Fruit fly (Drosophila melanogaster) Kc167 (cell line): Measurements from ENCODE around the gene CG7695.

ENCODE experiments used
- Myc ChIP-seq: fragments of >200 bp; optimal IDR thresholded peaks from 2 replicates; lab custom pipeline; 2017; ENCODE audit warnings: missing external identifiers
- Sin3A ChIP-seq: fragments of >200 bp; optimal IDR thresholded peaks from 2 replicates; lab custom pipeline; 2018; ENCODE audit warnings: missing external identifiers
- h ChIP-seq: fragments of >200 bp; optimal IDR thresholded peaks from 3 replicates; lab custom pipeline; 2018; ENCODE audit warnings: missing external identifiers
- insv ChIP-seq: fragments of >200 bp; optimal IDR thresholded peaks from 3 replicates; lab custom pipeline; 2018; ENCODE audit warnings: missing external identifiers
- psq ChIP-seq: fragments of >200 bp; optimal IDR thresholded peaks from 2 replicates; lab custom pipeline; 2017; ENCODE audit warnings: missing external identifiers
- ttk ChIP-seq: sonication (Bioruptor generic); optimal IDR thresholded peaks from 2 replicates; lab custom pipeline; 2017; ENCODE audit warnings: missing external identifiers

Gene CG7695

DNA sequence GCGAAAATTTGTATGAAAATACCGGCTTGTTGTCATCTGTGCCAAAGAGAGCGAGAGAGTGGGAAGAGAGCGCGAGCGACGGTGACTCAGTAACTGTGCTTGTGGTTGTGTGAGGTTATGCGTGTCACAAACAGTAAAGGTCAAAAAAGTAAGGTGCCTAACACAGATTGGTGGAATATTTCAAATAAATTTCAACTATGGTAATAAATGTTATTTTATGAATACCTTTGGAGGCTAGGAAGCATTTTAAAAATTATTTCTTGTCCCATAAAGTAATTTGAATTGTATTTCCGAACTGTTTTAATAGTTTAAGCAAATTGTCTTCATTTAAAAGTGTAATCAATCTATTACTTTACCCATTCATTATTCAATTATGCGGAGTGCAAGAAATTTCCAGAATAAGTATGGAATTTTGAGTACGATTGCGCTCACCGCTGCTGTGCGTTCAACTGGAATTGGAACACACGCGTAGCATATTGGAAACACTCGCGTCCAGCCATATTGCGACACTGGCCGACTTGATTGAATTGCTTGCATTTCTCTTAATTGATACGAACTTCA, 43.5 kb downstream of the CG7695 start:
- no peak for TF ChIP-seq Sin3A (lab: Kevin White, UChicago)
- TF ChIP-seq Myc (lab: Kevin White, UChicago), result no peak
- TF ChIP-seq ttk (lab: Kevin White, UChicago), result no peak
- TF ChIP-seq h (lab: Kevin White, UChicago), result no peak
- no peak for TF ChIP-seq insv (lab: Kevin White, UChicago)
- no peak for TF ChIP-seq psq

dm6 chr3R:18572845-18573490, 44.3 kb downstream of the CG7695 start, which contains the start of the genes CG7694 and fray:
TSS of gene CG7694 (plus strand) at chr3R:18573091.
TSS of gene fray (plus strand) at chr3R:18573091.
- TF ChIP-seq insv (lab: Kevin White, UChicago) (no peak), ttk (lab: Kevin White, UChicago) (no peak), Myc (lab: Kevin White, UChicago) (no peak)

- no peak for TF ChIP-seq psq
Observed at dm6 chr3R:18572240-18572803, 45.0 kb downstream of the CG7695 start.
